Worm (Caenorhabditis elegans) whole organism, early embryonic: ENCODE measurements around the gene gpx-4.
"Not testable (repeated sequence)": the region's sequence is repeated elsewhere in the genome, so short reads cannot be mapped to it uniquely, and the experiment has no call there.

ENCODE experiments used
- B0310.2 ChIP-seq: sonication (generic microtip); optimal IDR thresholded peaks from 2 replicates; lab custom pipeline; 2016; ENCODE audit warnings: mild to moderate bottlenecking, missing genetic modification characterization, missing compliant biosample characterization
- F13C5.2 ChIP-seq: sonication (generic microtip); optimal IDR thresholded peaks from 2 replicates; lab custom pipeline; 2017; ENCODE audit warnings: mild to moderate bottlenecking, missing genetic modification characterization, inconsistent platforms, missing compliant biosample characterization
- aly-1 ChIP-seq: sonication (generic microtip); optimal IDR thresholded peaks from 2 replicates; lab custom pipeline; 2016; ENCODE audit warnings: missing genetic modification characterization, missing compliant biosample characterization
- ama-1 ChIP-seq: fragments of 150-350 bp; optimal IDR thresholded peaks from 2 replicates; lab custom pipeline; 2014
- flt-1 ChIP-seq: fragments of 200-800 bp; sonication (Bioruptor generic); IDR thresholded peaks from 2 replicates; pipeline ENCODE4 v1.3.6; 2022; ENCODE audit warnings: missing genetic modification characterization, missing compliant biosample characterization
- hmbx-1 ChIP-seq: sonication (generic microtip); optimal IDR thresholded peaks from 2 replicates; lab custom pipeline; 2016; ENCODE audit warnings: mild to moderate bottlenecking, missing genetic modification characterization, missing compliant biosample characterization
- pes-1 ChIP-seq: fragments of 200-800 bp; sonication (Bioruptor generic); IDR thresholded peaks from 2 replicates; pipeline ENCODE4 v1.3.6; 2022; ENCODE audit warnings: missing genetic modification reagents, missing genetic modification characterization, missing compliant biosample characterization
- sea-1 ChIP-seq: fragments of 200-800 bp; sonication (Bioruptor generic); conservative IDR thresholded peaks from 2 replicates; pipeline ENCODE4 v1.3.6; 2022; ENCODE audit warnings: missing genetic modification characterization, missing compliant biosample characterization

- TF ChIP-seq ama-1 (lab: Kevin White, UChicago); flt-1 (GFP tag; lab: Robert Waterston, UW); B0310.2 (tag; lab: Kevin White, UChicago); aly-1; hmbx-1 (tag; lab: Kevin White, UChicago); pes-1 (GFP tag; lab: Robert Waterston, UW); sea-1 (GFP tag; lab: Robert Waterston, UW); F13C5.2 (tag; lab: Kevin White, UChicago): not testable (repeated sequence)
These were observed 44.9 kb upstream of the gpx-4 start, which contains the start of gene ndua-12 for ce11 chrIV:2719734-2720133.
